Fruit fly (Drosophila melanogaster) whole organism, embryonic: ENCODE results near the gene CG7164.

Experiments used
- Adf1 ChIP-seq: fragments of 200-800 bp; sonication (Bioruptor generic); IDR thresholded peaks from 2 replicates; pipeline ENCODE4 v1.3.6; 2022; ENCODE audit warnings: missing biosample characterization, missing genetic modification characterization
- Antp ChIP-seq: fragments of 200-800 bp; sonication (Bioruptor generic); optimal IDR thresholded peaks from 3 replicates; lab custom pipeline; 2016; ENCODE audit warnings: missing biosample characterization, missing genetic modification characterization
- B-H2 ChIP-seq: fragments of 200-800 bp; sonication (Bioruptor generic); optimal IDR thresholded peaks from 2 replicates; lab custom pipeline; 2018; ENCODE audit warnings: missing biosample characterization, mild to moderate bottlenecking, missing genetic modification characterization
- BEAF-32 ChIP-seq: fragments of 200-800 bp; sonication (Bioruptor generic); optimal IDR thresholded peaks from 3 replicates; lab custom pipeline; 2017; ENCODE audit warnings: missing biosample characterization, missing genetic modification characterization, mild to moderate bottlenecking, moderate library complexity, missing genetic modification reagents
- CG10267 ChIP-seq: fragments of 200-800 bp; sonication (Bioruptor generic); optimal IDR thresholded peaks from 2 replicates; lab custom pipeline; 2018; ENCODE audit warnings: missing biosample characterization, mild to moderate bottlenecking, missing genetic modification characterization, moderate library complexity
- CG12744 ChIP-seq: fragments of 200-800 bp; sonication (Bioruptor generic); optimal IDR thresholded peaks from 2 replicates; lab custom pipeline; 2016; ENCODE audit warnings: missing biosample characterization, missing genetic modification characterization
- CG14441 ChIP-seq: fragments of 200-800 bp; sonication (Bioruptor generic); IDR thresholded peaks from 2 replicates; pipeline ENCODE4 v1.3.6; 2022; ENCODE audit warnings: missing biosample characterization, missing genetic modification characterization
- CG14710 ChIP-seq: fragments of 200-800 bp; sonication (Bioruptor generic); optimal IDR thresholded peaks from 3 replicates; lab custom pipeline; 2019; ENCODE audit warnings: missing biosample characterization, mild to moderate bottlenecking, missing genetic modification characterization, moderate library complexity
- CG14965 ChIP-seq: fragments of 200-800 bp; sonication (Bioruptor generic); optimal IDR thresholded peaks from 2 replicates; lab custom pipeline; 2016; ENCODE audit warnings: missing biosample characterization, missing genetic modification characterization, borderline replicate concordance
- CG2202 ChIP-seq: fragments of 200-800 bp; sonication (Bioruptor generic); optimal IDR thresholded peaks from 2 replicates; lab custom pipeline; 2018; ENCODE audit warnings: missing biosample characterization, mild to moderate bottlenecking, missing genetic modification characterization
- CG30403 ChIP-seq: fragments of 200-800 bp; sonication (Bioruptor generic); optimal IDR thresholded peaks from 3 replicates; lab custom pipeline; 2016; ENCODE audit warnings: missing biosample characterization, missing genetic modification characterization
- CG30431 ChIP-seq: fragments of 200-800 bp; sonication (Bioruptor generic); optimal IDR thresholded peaks from 2 replicates; lab custom pipeline; 2017; ENCODE audit warnings: missing biosample characterization, missing genetic modification characterization
- CG33557 ChIP-seq: fragments of 200-800 bp; sonication (Bioruptor generic); optimal IDR thresholded peaks from 2 replicates; lab custom pipeline; 2019; ENCODE audit warnings: missing biosample characterization, mild to moderate bottlenecking, missing genetic modification characterization, moderate library complexity
- CG3407 ChIP-seq: fragments of 200-800 bp; sonication (Bioruptor generic); optimal IDR thresholded peaks from 2 replicates; lab custom pipeline; 2018; ENCODE audit warnings: missing biosample characterization, mild to moderate bottlenecking, missing genetic modification characterization
- CG34224 ChIP-seq: fragments of 200-800 bp; sonication (Bioruptor generic); IDR thresholded peaks from 3 replicates; pipeline ENCODE4 v1.3.6; 2022; ENCODE audit warnings: missing biosample characterization, missing genetic modification characterization; ENCODE audit not compliant: partially characterized antibody
- CG3847 ChIP-seq: fragments of 200-800 bp; sonication (Bioruptor generic); IDR thresholded peaks from 2 replicates; pipeline ENCODE4 v1.3.6; 2022; ENCODE audit warnings: missing biosample characterization, missing genetic modification characterization
- CG43689 ChIP-seq: fragments of 200-800 bp; sonication (Bioruptor generic); IDR thresholded peaks from 2 replicates; pipeline ENCODE4 v1.3.6; 2022; ENCODE audit warnings: missing biosample characterization, missing genetic modification characterization
- CG4730 ChIP-seq: fragments of 200-800 bp; sonication (Bioruptor generic); IDR thresholded peaks from 2 replicates; pipeline ENCODE4 v1.3.6; 2022; ENCODE audit warnings: missing biosample characterization, missing genetic modification characterization
- CG6765 ChIP-seq: fragments of 200-800 bp; sonication (Bioruptor generic); optimal IDR thresholded peaks from 3 replicates; lab custom pipeline; 2017; ENCODE audit warnings: missing biosample characterization, mild to moderate bottlenecking, missing genetic modification characterization
- CG7745 ChIP-seq: fragments of 200-800 bp; sonication (Bioruptor generic); optimal IDR thresholded peaks from 2 replicates; lab custom pipeline; 2018; ENCODE audit warnings: missing biosample characterization, mild to moderate bottlenecking, missing genetic modification characterization, moderate library complexity
- CG9817 ChIP-seq: fragments of 200-800 bp; sonication (Bioruptor generic); optimal IDR thresholded peaks from 2 replicates; lab custom pipeline; 2018; ENCODE audit warnings: missing biosample characterization, mild to moderate bottlenecking, missing genetic modification characterization, moderate library complexity
- CG9932 ChIP-seq: fragments of 200-800 bp; sonication (Bioruptor generic); IDR thresholded peaks from 2 replicates; pipeline ENCODE4 v1.3.6; 2022; ENCODE audit warnings: missing biosample characterization, missing genetic modification characterization
- Deaf1 ChIP-seq: fragments of 200-800 bp; optimal IDR thresholded peaks from 3 replicates; lab custom pipeline; 2019; ENCODE audit warnings: missing biosample characterization, mild to moderate bottlenecking, missing genetic modification characterization, moderate library complexity
- Gug ChIP-seq: fragments of 200-800 bp; sonication (Bioruptor generic); IDR thresholded peaks from 4 replicates; pipeline ENCODE4 v1.3.6; 2022; ENCODE audit warnings: missing biosample characterization, missing genetic modification characterization
- HLHmδ ChIP-seq: fragments of 200-800 bp; sonication (Bioruptor generic); optimal IDR thresholded peaks from 2 replicates; lab custom pipeline; 2018; ENCODE audit warnings: missing biosample characterization, mild to moderate bottlenecking, missing genetic modification characterization, moderate library complexity
- MBD-R2 ChIP-seq: fragments of 200-800 bp; sonication (Bioruptor generic); IDR thresholded peaks from 2 replicates; pipeline ENCODE4 v1.3.6; 2022; ENCODE audit warnings: missing biosample characterization, missing genetic modification characterization
- Med ChIP-seq: fragments of 200-800 bp; sonication (Bioruptor generic); peaks from one replicate; lab custom pipeline; 2016; ENCODE audit warnings: missing biosample characterization, missing genetic modification characterization, mild to moderate bottlenecking, inconsistent platforms, moderate library complexity
- NC2α ChIP-seq: fragments of 200-800 bp; sonication (Bioruptor generic); optimal IDR thresholded peaks from 2 replicates; lab custom pipeline; 2016; ENCODE audit warnings: missing biosample characterization, missing genetic modification characterization
- Oli ChIP-seq: fragments of 200-800 bp; sonication (Bioruptor generic); optimal IDR thresholded peaks from 2 replicates; lab custom pipeline; 2018; ENCODE audit warnings: missing biosample characterization, mild to moderate bottlenecking, missing genetic modification characterization, moderate library complexity
- Optix ChIP-seq: fragments of 200-800 bp; sonication (Bioruptor generic); IDR thresholded peaks from 3 replicates; pipeline ENCODE4 v1.3.6; 2022; ENCODE audit warnings: missing biosample characterization, missing genetic modification characterization
- Poxn ChIP-seq: fragments of 200-800 bp; sonication (Bioruptor generic); IDR thresholded peaks from 2 replicates; pipeline ENCODE4 v1.3.6; 2022; ENCODE audit warnings: missing biosample characterization, missing genetic modification characterization
- YL-1 ChIP-seq: fragments of 200-800 bp; sonication (Bioruptor generic); optimal IDR thresholded peaks from 3 replicates; lab custom pipeline; 2017; ENCODE audit warnings: missing biosample characterization, mild to moderate bottlenecking, missing genetic modification characterization
- ara ChIP-seq: fragments of 200-800 bp; sonication (Bioruptor generic); IDR thresholded peaks from 2 replicates; pipeline ENCODE4 v1.3.6; 2022; ENCODE audit warnings: missing biosample characterization, missing genetic modification characterization
- chm ChIP-seq: fragments of 200-800 bp; sonication (Bioruptor generic); IDR thresholded peaks from 2 replicates; pipeline ENCODE4 v1.3.6; 2022; ENCODE audit warnings: missing biosample characterization, missing genetic modification characterization
- corto ChIP-seq: fragments of 200-800 bp; sonication (Bioruptor generic); optimal IDR thresholded peaks from 2 replicates; lab custom pipeline; 2016; ENCODE audit warnings: missing biosample characterization, mild to moderate bottlenecking, missing genetic modification characterization, moderate library complexity
- dati ChIP-seq: fragments of 200-800 bp; sonication (Bioruptor generic); IDR thresholded peaks from 2 replicates; pipeline ENCODE4 v1.3.6; 2022; ENCODE audit warnings: missing biosample characterization, missing genetic modification characterization
- dmrt11E ChIP-seq: fragments of 200-800 bp; sonication (Bioruptor generic); optimal IDR thresholded peaks from 3 replicates; lab custom pipeline; 2018; ENCODE audit warnings: missing biosample characterization, mild to moderate bottlenecking, missing genetic modification characterization, moderate library complexity
- en ChIP-seq: fragments of 200-800 bp; sonication (Bioruptor generic); optimal IDR thresholded peaks from 2 replicates; lab custom pipeline; 2016; ENCODE audit warnings: missing biosample characterization, missing genetic modification characterization
- gsb-n ChIP-seq: fragments of 200-800 bp; sonication (Bioruptor generic); optimal IDR thresholded peaks from 3 replicates; lab custom pipeline; 2018; ENCODE audit warnings: missing biosample characterization, mild to moderate bottlenecking, missing genetic modification characterization
- hb ChIP-seq: fragments of 200-800 bp; sonication (Bioruptor generic); IDR thresholded peaks from 3 replicates; pipeline ENCODE4 v1.3.6; 2022; ENCODE audit warnings: missing biosample characterization, missing genetic modification characterization; ENCODE audit not compliant: partially characterized antibody
- knrl ChIP-seq: fragments of 200-800 bp; sonication (Bioruptor generic); IDR thresholded peaks from 3 replicates; pipeline ENCODE4 v1.3.6; 2022; ENCODE audit warnings: missing biosample characterization, missing genetic modification characterization; ENCODE audit not compliant: partially characterized antibody
- luna ChIP-seq: fragments of 200-800 bp; sonication (Bioruptor generic); optimal IDR thresholded peaks from 2 replicates; lab custom pipeline; 2016; ENCODE audit warnings: missing biosample characterization, missing genetic modification characterization
- nerfin-2 ChIP-seq: fragments of 200-800 bp; sonication (Bioruptor generic); IDR thresholded peaks from 2 replicates; pipeline ENCODE4 v1.3.6; 2022; ENCODE audit warnings: missing biosample characterization, missing genetic modification characterization; ENCODE audit not compliant: partially characterized antibody
- p53 ChIP-seq: fragments of 200-800 bp; sonication (Bioruptor generic); optimal IDR thresholded peaks from 2 replicates; lab custom pipeline; 2016; ENCODE audit warnings: missing biosample characterization, missing genetic modification characterization
- pros ChIP-seq: fragments of 200-800 bp; sonication (Bioruptor generic); optimal IDR thresholded peaks from 3 replicates; lab custom pipeline; 2019; ENCODE audit warnings: missing biosample characterization, mild to moderate bottlenecking, missing genetic modification characterization, moderate library complexity
- ranshi ChIP-seq: fragments of 200-800 bp; sonication (Bioruptor generic); IDR thresholded peaks from 2 replicates; pipeline ENCODE4 v1.3.6; 2022; ENCODE audit warnings: missing biosample characterization, missing genetic modification characterization
- sisA ChIP-seq: fragments of 200-800 bp; sonication (Bioruptor generic); IDR thresholded peaks from 2 replicates; pipeline ENCODE4 v1.3.6; 2022; ENCODE audit warnings: missing biosample characterization, missing genetic modification characterization
- slbo ChIP-seq: fragments of 200-800 bp; sonication (Bioruptor generic); IDR thresholded peaks from 2 replicates; pipeline ENCODE4 v1.3.6; 2022; ENCODE audit warnings: missing biosample characterization, missing genetic modification characterization
- sob ChIP-seq: fragments of 200-800 bp; sonication (Bioruptor generic); IDR thresholded peaks from 2 replicates; pipeline ENCODE4 v1.3.6; 2022; ENCODE audit warnings: missing biosample characterization, missing genetic modification characterization
- sr ChIP-seq: fragments of 200-800 bp; sonication (Bioruptor generic); IDR thresholded peaks from 3 replicates; pipeline ENCODE4 v1.3.6; 2022; ENCODE audit warnings: missing biosample characterization, missing genetic modification characterization
- wdn ChIP-seq: fragments of 200-800 bp; sonication (Bioruptor generic); IDR thresholded peaks from 2 replicates; pipeline ENCODE4 v1.3.6; 2022; ENCODE audit warnings: missing biosample characterization, missing genetic modification characterization
- zfh2 ChIP-seq: fragments of 200-800 bp; sonication (Bioruptor generic); optimal IDR thresholded peaks from 2 replicates; lab custom pipeline; 2016; ENCODE audit warnings: missing biosample characterization, missing genetic modification characterization

The CG7164 gene

DNA sequence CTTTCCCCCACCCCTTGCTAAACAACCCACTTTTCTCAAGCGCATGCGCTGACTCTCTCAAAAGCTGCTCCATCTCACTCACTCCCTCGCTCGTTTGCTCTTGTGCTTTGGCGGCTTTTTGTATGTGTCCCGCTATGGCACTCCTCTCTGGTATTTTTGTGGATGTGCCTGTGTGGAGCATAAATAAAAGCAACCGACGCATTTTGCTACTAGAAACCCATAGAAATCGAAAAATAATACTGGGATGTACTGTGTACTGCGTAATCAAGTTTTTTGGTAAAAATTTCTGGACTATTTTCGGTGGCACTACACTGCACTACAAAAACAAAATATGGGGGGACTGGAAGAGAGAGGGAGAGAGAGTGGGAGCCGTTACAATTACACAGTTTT lies 28.4 kb downstream of the CG7164 start (continued):
- TF ChIP-seq Antp (GFP tag; lab: Kevin White, UChicago) (no peak), Optix (GFP tag; lab: Robert Waterston, UW) (no peak), Med (GFP tag; lab: Kevin White, UChicago) (peak; percentile 91), YL-1 (GFP tag; lab: Kevin White, UChicago) (peak; percentile 36), CG33557 (GFP tag; lab: Kevin White, UChicago) (no peak), sob (GFP tag; lab: Robert Waterston, UW) (0 out of 2 replicates have a peak, but pooled peaks have one; percentile 25), gsb-n (tag; lab: Kevin White, UChicago) (no peak), knrl (GFP tag; lab: Robert Waterston, UW) (no peak), CG14710 (tag; lab: Kevin White, UChicago) (no peak), luna (no peak), CG2202 (tag; lab: Kevin White, UChicago) (no peak), chm (GFP tag; lab: Robert Waterston, UW) (peak; percentile 45; the same call in 1 of the 2 replicates), wdn (no peak), p53 (GFP tag; lab: Kevin White, UChicago) (no peak), CG34224 (GFP tag; lab: Robert Waterston, UW) (no peak), Oli (tag; lab: Kevin White, UChicago) (no peak), MBD-R2 (GFP tag; lab: Robert Waterston, UW) (peak; percentile 34; the same call in 1 of the 2 replicates), Adf1 (GFP tag; lab: Robert Waterston, UW) (peak; percentile 74), CG30431 (no peak), CG3847 (GFP tag; lab: Robert Waterston, UW) (no peak), CG7745 (tag; lab: Kevin White, UChicago) (no peak), hb (GFP tag; lab: Robert Waterston, UW) (no peak), CG43689 (GFP tag; lab: Robert Waterston, UW) (no peak), Poxn (GFP tag; lab: Robert Waterston, UW) (no peak), CG12744 (GFP tag; lab: Kevin White, UChicago) (no peak), slbo (GFP tag; lab: Robert Waterston, UW) (0 out of 2 replicates have a peak, but pooled peaks have one; percentile 10), zfh2 (no peak), B-H2 (GFP tag; lab: Kevin White, UChicago) (no peak), ranshi (peak; percentile 17; the same call in 1 of the 2 replicates), Deaf1 (tag; lab: Kevin White, UChicago) (peak; percentile 18), CG9817 (peak; percentile 7), CG30403 (GFP tag; lab: Kevin White, UChicago) (no peak)

DNA sequence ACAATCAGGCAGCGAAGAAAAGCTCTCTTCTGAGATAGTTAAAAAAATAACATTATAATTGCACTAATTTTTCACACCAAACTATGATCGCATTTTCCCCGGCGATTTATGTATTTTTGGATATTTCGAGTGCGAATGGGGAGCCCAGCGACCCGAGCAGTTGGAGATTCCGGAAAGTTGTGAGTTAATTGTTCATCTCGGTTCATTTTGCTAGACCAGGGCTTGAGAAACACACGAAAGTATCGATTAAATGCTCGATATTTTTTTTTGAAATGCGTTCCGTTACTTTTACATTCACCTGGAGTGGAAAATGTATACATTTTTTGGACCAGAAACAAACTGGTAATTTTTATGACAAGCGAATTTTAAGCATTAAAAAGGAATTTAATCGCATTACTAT lies 29.3 kb downstream of the CG7164 start, which contains the start of gene Cdc14:
Gene Cdc14, minus strand, starts transcription at position 185 of the 400 bp plus-strand sequence.
- TF ChIP-seq Gug (no peak), CG6765 (peak; percentile 25), sr (no peak), BEAF-32 (peak; percentile 69), nerfin-2 (GFP tag; lab: Robert Waterston, UW) (peak; percentile 54), dati (no peak), corto (GFP tag; lab: Kevin White, UChicago) (no peak), CG14965 (GFP tag; lab: Kevin White, UChicago) (no peak), NC2α (no peak), pros (no peak), en (GFP tag; lab: Kevin White, UChicago) (no peak), CG3407 (GFP tag; lab: Kevin White, UChicago) (no peak), wdn (no peak), CG4730 (GFP tag; lab: Robert Waterston, UW) (no peak), ara (GFP tag; lab: Robert Waterston, UW) (no peak), sisA (GFP tag; lab: Robert Waterston, UW) (no peak), dmrt11E (no peak), B-H2 (GFP tag; lab: Kevin White, UChicago) (no peak), HLHmδ (peak; percentile 14), CG9932 (peak; percentile 35; the same call in 1 of the 2 replicates), CG10267 (tag; lab: Kevin White, UChicago) (no peak), CG14441 (GFP tag; lab: Robert Waterston, UW) (no peak)
